Worm (Caenorhabditis elegans) whole organism, early embryonic: Measurements from ENCODE around the gene gplb-1.

Experiments used
- B0310.2 ChIP-seq: sonication (generic microtip); optimal IDR thresholded peaks from 2 replicates; lab custom pipeline; 2016; ENCODE audit warnings: mild to moderate bottlenecking, missing genetic modification characterization, missing compliant biosample characterization
- F13C5.2 ChIP-seq: sonication (generic microtip); optimal IDR thresholded peaks from 2 replicates; lab custom pipeline; 2017; ENCODE audit warnings: mild to moderate bottlenecking, missing genetic modification characterization, inconsistent platforms, missing compliant biosample characterization
- aly-1 ChIP-seq: sonication (generic microtip); optimal IDR thresholded peaks from 2 replicates; lab custom pipeline; 2016; ENCODE audit warnings: missing genetic modification characterization, missing compliant biosample characterization
- ama-1 ChIP-seq: fragments of 150-350 bp; optimal IDR thresholded peaks from 2 replicates; lab custom pipeline; 2014
- ceh-13 ChIP-seq: fragments of 200-800 bp; sonication (Bioruptor generic); optimal IDR thresholded peaks from 2 replicates; lab custom pipeline; 2018; ENCODE audit warnings: mild to moderate bottlenecking, missing genetic modification characterization, missing compliant biosample characterization
- ceh-36 ChIP-seq: sonication (generic microtip); optimal IDR thresholded peaks from 2 replicates; lab custom pipeline; 2016; ENCODE audit warnings: missing genetic modification characterization, inconsistent platforms, missing compliant biosample characterization
- ets-7 ChIP-seq: sonication (generic microtip); optimal IDR thresholded peaks from 2 replicates; lab custom pipeline; 2016; ENCODE audit warnings: missing genotype, missing genetic modification characterization, missing compliant biosample characterization
- flt-1 ChIP-seq: fragments of 200-800 bp; sonication (Bioruptor generic); IDR thresholded peaks from 2 replicates; pipeline ENCODE4 v1.3.6; 2022; ENCODE audit warnings: missing genetic modification characterization, missing compliant biosample characterization
- hmbx-1 ChIP-seq: sonication (generic microtip); optimal IDR thresholded peaks from 2 replicates; lab custom pipeline; 2016; ENCODE audit warnings: mild to moderate bottlenecking, missing genetic modification characterization, missing compliant biosample characterization
- hmg-4 ChIP-seq: fragments of 200-800 bp; sonication (Bioruptor generic); optimal IDR thresholded peaks from 2 replicates; lab custom pipeline; 2018; ENCODE audit warnings: mild to moderate bottlenecking, missing genetic modification characterization, missing compliant biosample characterization
- pes-1 ChIP-seq: fragments of 200-800 bp; sonication (Bioruptor generic); IDR thresholded peaks from 2 replicates; pipeline ENCODE4 v1.3.6; 2022; ENCODE audit warnings: missing genetic modification reagents, missing genetic modification characterization, missing compliant biosample characterization
- scrt-1 ChIP-seq: fragments of 200-800 bp; sonication (Bioruptor generic); IDR thresholded peaks from 2 replicates; pipeline ENCODE4 v1.3.6; 2022; ENCODE audit warnings: missing genetic modification characterization, missing compliant biosample characterization
- sea-1 ChIP-seq: fragments of 200-800 bp; sonication (Bioruptor generic); conservative IDR thresholded peaks from 2 replicates; pipeline ENCODE4 v1.3.6; 2022; ENCODE audit warnings: missing genetic modification characterization, missing compliant biosample characterization
- tbx-11 ChIP-seq: fragments of 200-800 bp; sonication (Bioruptor generic); IDR thresholded peaks from 2 replicates; pipeline ENCODE4 v1.3.6; 2022; ENCODE audit warnings: missing genetic modification characterization, missing compliant biosample characterization
- tbx-37 ChIP-seq: fragments of 200-800 bp; sonication (Bioruptor generic); conservative IDR thresholded peaks from 2 replicates; pipeline ENCODE4 v1.3.6; 2022; ENCODE audit warnings: missing genetic modification reagents, missing genetic modification characterization, missing compliant biosample characterization
- tra-4 ChIP-seq: sonication (generic microtip); optimal IDR thresholded peaks from 2 replicates; lab custom pipeline; 2017; ENCODE audit warnings: missing genetic modification characterization, missing compliant biosample characterization

gplb-1 gene

ce11 chrV:8426741-8427457 is 44.1 kb downstream of the gplb-1 start:
- TF ChIP-seq tbx-37 (GFP tag; lab: Robert Waterston, UW) (no peak), hmg-4 (no peak), hmbx-1 (tag; lab: Kevin White, UChicago) (no peak), sea-1 (GFP tag; lab: Robert Waterston, UW) (no peak), tbx-11 (GFP tag; lab: Robert Waterston, UW) (no peak), pes-1 (GFP tag; lab: Robert Waterston, UW) (no peak), ets-7 (tag; lab: Kevin White, UChicago) (no peak), F13C5.2 (tag; lab: Kevin White, UChicago) (no peak), tra-4 (tag; lab: Kevin White, UChicago) (no peak), ama-1 (lab: Kevin White, UChicago) (no peak), aly-1 (tag; lab: Kevin White, UChicago) (no peak), scrt-1 (GFP tag; lab: Robert Waterston, UW) (no peak), B0310.2 (tag; lab: Kevin White, UChicago) (no peak)

DNA sequence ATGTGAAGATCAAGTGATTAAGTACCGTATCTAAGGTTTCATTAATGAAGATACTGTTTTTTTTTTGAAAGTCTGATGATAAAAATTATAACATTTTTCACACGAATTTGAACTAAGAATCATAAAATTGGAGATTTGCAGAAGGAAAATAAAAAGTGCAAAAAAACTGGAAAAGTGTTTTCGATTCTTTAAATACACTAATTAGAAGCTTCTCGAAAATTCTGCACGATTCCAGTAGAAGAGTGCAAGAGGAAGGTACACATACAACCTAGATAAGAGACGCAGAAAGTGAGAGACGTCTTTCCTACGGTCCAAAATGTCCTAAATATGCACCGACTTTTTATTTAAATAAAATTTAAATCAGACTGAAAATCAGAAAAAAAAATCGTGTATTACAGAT is 44.8 kb downstream of the gplb-1 start:
- no peak for TF ChIP-seq F13C5.2 (tag; lab: Kevin White, UChicago)
- no peak for TF ChIP-seq flt-1
- TF ChIP-seq aly-1 (tag; lab: Kevin White, UChicago), result no peak
- TF ChIP-seq ets-7 (tag; lab: Kevin White, UChicago), result no peak
- no peak for TF ChIP-seq pes-1 (GFP tag; lab: Robert Waterston, UW)
- no peak for TF ChIP-seq ama-1 (lab: Kevin White, UChicago)
- TF ChIP-seq tbx-37 (GFP tag; lab: Robert Waterston, UW), result no peak
- no peak for TF ChIP-seq B0310.2 (tag; lab: Kevin White, UChicago)
- no peak for TF ChIP-seq ceh-13 (GFP tag; lab: Kevin White, UChicago)
- TF ChIP-seq tra-4 (tag; lab: Kevin White, UChicago), result no peak
- TF ChIP-seq scrt-1 (GFP tag; lab: Robert Waterston, UW), result no peak

ce11 chrV:8424840-8425814 is 45.9 kb downstream of the gplb-1 start:
- TF ChIP-seq tbx-37 (GFP tag; lab: Robert Waterston, UW) (no peak), aly-1 (tag; lab: Kevin White, UChicago) (no peak), hmg-4 (no peak), ama-1 (lab: Kevin White, UChicago) (no peak), flt-1 (no peak), tbx-11 (GFP tag; lab: Robert Waterston, UW) (no peak), ceh-36 (tag; lab: Kevin White, UChicago) (no peak), hmbx-1 (tag; lab: Kevin White, UChicago) (no peak), sea-1 (GFP tag; lab: Robert Waterston, UW) (no peak), tra-4 (tag; lab: Kevin White, UChicago) (no peak), ets-7 (tag; lab: Kevin White, UChicago) (no peak), pes-1 (GFP tag; lab: Robert Waterston, UW) (no peak)
